Fruit fly (Drosophila melanogaster) whole organism, embryonic: ENCODE data around the gene foxo.

ENCODE experiments used
- Bdp1 ChIP-seq: fragments of 200-800 bp; sonication (Bioruptor generic); optimal IDR thresholded peaks from 3 replicates; lab custom pipeline; 2016; ENCODE audit warnings: missing biosample characterization, missing genetic modification characterization
- CG12104 ChIP-seq: fragments of 200-800 bp; sonication (Bioruptor generic); optimal IDR thresholded peaks from 3 replicates; lab custom pipeline; 2016; ENCODE audit warnings: missing biosample characterization, missing genetic modification characterization
- CrebB ChIP-seq: fragments of 200-800 bp; sonication (Bioruptor generic); optimal IDR thresholded peaks from 3 replicates; lab custom pipeline; 2018; ENCODE audit warnings: missing biosample characterization, mild to moderate bottlenecking, missing genetic modification characterization
- Hmr ChIP-seq: fragments of 200-800 bp; sonication (Bioruptor generic); optimal IDR thresholded peaks from 3 replicates; lab custom pipeline; 2017; ENCODE audit warnings: mild to moderate bottlenecking, missing biosample characterization, missing genetic modification reagents, missing genetic modification characterization
- Oaz ChIP-seq: fragments of 200-800 bp; sonication (Bioruptor generic); IDR thresholded peaks from 2 replicates; pipeline ENCODE4 v1.3.6; 2022; ENCODE audit warnings: missing biosample characterization, missing genetic modification characterization
- crp ChIP-seq, 2 experiments: fragments of 200-800 bp; sonication (Bioruptor generic); optimal IDR thresholded peaks; 2 replicates in 1 of 2; 3 replicates in 1 of 2; lab custom pipeline; 2017; ENCODE audit warnings: missing biosample characterization in 2 of 2, missing genetic modification characterization in 2 of 2, mild to moderate bottlenecking in 1 of 2, moderate library complexity in 1 of 2
- tio ChIP-seq: fragments of 200-800 bp; sonication (Bioruptor generic); optimal IDR thresholded peaks from 2 replicates; lab custom pipeline; 2017; ENCODE audit warnings: missing biosample characterization, missing genetic modification characterization, inconsistent platforms

DNA sequence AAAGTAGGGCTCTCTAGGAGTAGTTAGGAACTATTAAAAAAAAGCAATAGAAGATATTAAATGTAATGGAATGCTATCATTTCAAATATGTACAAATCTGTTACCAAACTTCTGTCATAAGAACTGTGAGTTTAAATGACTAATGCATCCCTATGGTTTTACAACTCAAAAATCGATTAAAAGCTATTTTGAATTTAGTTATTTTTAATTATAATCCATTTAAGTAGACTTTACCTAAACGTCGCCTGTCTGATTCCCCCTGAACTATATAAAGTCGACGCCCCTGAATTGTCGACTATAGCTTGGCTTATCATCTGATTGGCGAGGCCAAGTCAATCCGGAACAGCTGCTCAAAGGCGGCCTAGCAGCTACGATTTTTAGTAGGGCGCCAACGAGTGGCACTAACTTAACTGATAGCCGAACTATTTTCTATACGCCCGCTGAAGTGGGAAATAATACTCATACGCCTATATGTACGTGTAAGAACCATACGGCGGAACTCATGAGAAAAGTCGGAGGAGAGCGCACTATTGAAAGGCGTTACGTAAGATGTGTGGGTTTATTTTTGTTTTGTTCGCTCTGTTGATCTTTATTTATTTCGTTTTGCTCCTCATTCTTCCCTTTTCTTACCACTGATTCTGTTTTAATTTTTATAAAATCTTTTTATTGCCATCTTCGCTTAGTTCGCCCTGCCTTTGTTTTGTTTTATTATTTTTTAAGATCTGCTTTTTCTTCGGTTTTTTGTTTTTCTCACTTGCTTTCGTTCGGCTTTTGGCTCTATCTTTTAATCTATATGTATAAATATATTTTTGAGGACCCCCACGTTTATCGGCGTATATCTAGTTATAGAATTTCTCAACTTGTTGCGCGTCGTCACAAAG is 5.5 kb downstream of the foxo start:
- TF ChIP-seq Bdp1 (GFP tag; lab: Kevin White, UChicago) (no peak), Oaz (GFP tag; lab: Robert Waterston, UW) (no peak), CrebB (no peak), CG12104 (GFP tag; lab: Kevin White, UChicago) (peak; percentile 46), Hmr (peak; percentile 28), crp (GFP tag; optimal IDR thresholded peaks at IDR 0.05; lab: Kevin White, UChicago) (peak in 1 of 2 experiments; percentile 8), tio (peak; percentile 21)
